Worm (Caenorhabditis elegans) whole organism, L4/young adult: ENCODE measurements around the gene T10H10.2.

Experiments
- W03F9.2 ChIP-seq: fragments of 150-350 bp; optimal IDR thresholded peaks from 2 replicates; lab custom pipeline; 2014; ENCODE audit warnings: missing biosample characterization, missing genetic modification characterization
- dao-5 ChIP-seq: sonication (generic microtip); optimal IDR thresholded peaks from 2 replicates; lab custom pipeline; 2016; ENCODE audit warnings: missing genotype, missing genetic modification characterization, moderate library complexity, missing compliant biosample characterization
- him-1 ChIP-seq: sonication (generic microtip); optimal IDR thresholded peaks from 2 replicates; lab custom pipeline; 2016; ENCODE audit warnings: missing genotype, missing genetic modification reagents, missing genetic modification characterization, missing compliant biosample characterization

DNA sequence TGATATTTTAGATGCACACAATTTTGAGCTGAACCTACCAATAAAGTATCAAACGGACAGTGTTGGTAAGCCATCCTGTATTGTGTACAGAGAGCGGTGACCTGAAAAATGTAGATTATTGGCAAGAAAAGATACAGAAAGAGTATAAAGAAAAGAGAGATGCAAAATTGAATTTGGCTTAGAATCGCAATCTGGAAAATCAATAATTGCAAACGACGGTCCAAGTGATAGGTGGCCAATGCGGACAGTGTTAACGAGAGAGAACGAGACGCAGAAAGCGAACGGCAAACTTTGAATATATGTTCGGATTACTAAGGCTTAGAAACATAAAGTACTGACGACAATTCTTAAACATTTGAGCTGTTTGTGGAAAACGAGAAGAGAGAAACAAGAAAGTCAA is 36.5 kb upstream of the T10H10.2 start, which contains the start of gene crn-4:
- TF ChIP-seq him-1 (no peak), W03F9.2 (no peak), dao-5 (tag; lab: Kevin White, UChicago) (no peak)
